Fruit fly (Drosophila melanogaster): ENCODE measurements around the gene Vha68-2.

Gene Vha68-2

DNA sequence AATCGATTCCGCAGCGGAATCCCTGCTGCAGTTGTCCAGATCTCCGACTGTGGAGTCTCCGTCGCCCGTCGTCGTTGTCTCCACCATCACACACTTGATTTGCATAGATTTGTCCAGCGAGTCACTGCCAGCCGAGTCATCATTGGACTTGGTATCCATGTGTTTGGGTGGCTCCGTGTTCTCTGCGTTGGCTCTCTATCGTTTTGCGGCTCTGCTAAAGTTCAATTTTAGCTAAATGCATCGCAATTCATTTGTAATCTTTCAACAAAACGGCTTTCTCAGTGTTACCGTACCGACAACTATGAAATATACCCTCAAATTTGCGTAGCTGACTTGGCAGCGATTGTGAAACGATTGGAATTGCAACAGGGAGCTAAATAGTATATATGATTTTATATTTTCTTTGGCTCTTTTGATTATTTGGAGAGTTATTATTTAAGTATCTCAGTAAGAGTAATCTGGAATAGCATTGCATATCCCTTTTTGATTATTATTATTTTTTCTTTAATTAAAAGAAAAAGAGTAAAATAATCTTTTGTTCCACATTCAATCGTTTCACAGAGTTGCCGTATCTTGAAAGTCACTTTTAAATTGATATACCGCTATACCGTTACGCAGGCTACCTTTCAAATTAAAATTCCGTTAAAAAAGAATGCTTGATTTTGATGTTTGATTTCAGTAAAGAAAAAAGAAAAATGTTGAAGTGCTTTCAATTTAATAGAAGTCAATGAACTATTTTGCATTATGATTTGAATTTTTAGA is 47.1 kb downstream of the Vha68-2 start, which contains the start of gene CG9933 (continued):
- TF ChIP-seq phol (tag; optimal IDR thresholded peaks at IDR 0.05) (peak; percentile 22), fd64A (GFP tag; optimal IDR thresholded peaks at IDR 0.05) (no peak), Fer1 (GFP tag; optimal IDR thresholded peaks at IDR 0.05) (no peak), pb (GFP tag; optimal IDR thresholded peaks at IDR 0.05) (no peak), CG11695 (GFP tag; IDR thresholded peaks at IDR 0.05) (no peak), Nf-YB (GFP tag; optimal IDR thresholded peaks at IDR 0.05) (no peak), pho (GFP tag; optimal IDR thresholded peaks at IDR 0.05) (no peak), kay (GFP tag; optimal IDR thresholded peaks at IDR 0.05) (no peak), her (GFP tag; optimal IDR thresholded peaks at IDR 0.05) (no peak), CG10543 (GFP tag; optimal IDR thresholded peaks at IDR 0.05) (no peak), MBD-R2 (GFP tag; IDR thresholded peaks at IDR 0.05) (peak; percentile 45; the same call in 1 of the 2 replicates), Dip3 (GFP tag; optimal IDR thresholded peaks at IDR 0.05) (no peak), tio (GFP tag; optimal IDR thresholded peaks at IDR 0.05) (no peak), sima (GFP tag; optimal IDR thresholded peaks at IDR 0.05) (no peak), Nf-YC (tag; optimal IDR thresholded peaks at IDR 0.05) (peak; percentile 13), gfzf (GFP tag; optimal IDR thresholded peaks at IDR 0.05) (peak; percentile 71), CG11247 (GFP tag; IDR thresholded peaks at IDR 0.05) (no peak), CG10462 (GFP tag; optimal IDR thresholded peaks at IDR 0.05) (peak; percentile 60), pum (GFP tag; optimal IDR thresholded peaks at IDR 0.05) (no peak), crp (GFP tag; optimal IDR thresholded peaks at IDR 0.05) (no peak), ac (GFP tag; optimal IDR thresholded peaks at IDR 0.05) (no peak), Max (GFP tag; optimal IDR thresholded peaks at IDR 0.05) (no peak), zfh2 (GFP tag; optimal IDR thresholded peaks at IDR 0.05) (no peak), klu (GFP tag; IDR thresholded peaks at IDR 0.05) (no peak), shn (GFP tag; optimal IDR thresholded peaks at IDR 0.05) (no peak), CG32532 (GFP tag; IDR thresholded peaks at IDR 0.05) (no peak), Lhr (GFP tag; optimal IDR thresholded peaks at IDR 0.05) (peak; percentile 47), CG4404 (GFP tag; IDR thresholded peaks at IDR 0.05) (no peak), Ets97D (GFP tag; optimal IDR thresholded peaks at IDR 0.05) (peak; percentile 9), Ssrp (tag; optimal IDR thresholded peaks at IDR 0.05) (no peak), ab (GFP tag; optimal IDR thresholded peaks at IDR 0.05) (no peak), trem (tag; optimal IDR thresholded peaks at IDR 0.05) (peak; percentile 52), tll (GFP tag; optimal IDR thresholded peaks at IDR 0.05) (peak in 1 of 2 experiments; percentile 40), nmo (GFP tag; optimal IDR thresholded peaks at IDR 0.05) (peak; percentile 51), eyg (GFP tag; optimal IDR thresholded peaks at IDR 0.05) (no peak), Bteb2 (GFP tag; optimal IDR thresholded peaks at IDR 0.05) (no peak), ATbp (GFP tag; optimal IDR thresholded peaks at IDR 0.05) (no peak), pita (GFP tag; optimal IDR thresholded peaks at IDR 0.05) (no peak), sens (GFP tag) (no peak), H15 (GFP tag; IDR thresholded peaks at IDR 0.05) (no peak), E2f2 (GFP tag; IDR thresholded peaks at IDR 0.05) (peak; percentile 64), pfk (GFP tag; optimal IDR thresholded peaks at IDR 0.05) (peak; percentile 93), Hmx (GFP tag; optimal IDR thresholded peaks at IDR 0.05) (no peak), CG11504 (tag; optimal IDR thresholded peaks at IDR 0.05) (no peak), CG10209 (GFP tag; optimal IDR thresholded peaks at IDR 0.05) (no peak), CG2889 (GFP tag; IDR thresholded peaks at IDR 0.05) (no peak), crc (GFP tag; optimal IDR thresholded peaks at IDR 0.05) (no peak), NC2β (GFP tag; optimal IDR thresholded peaks at IDR 0.05) (no peak), bbx (GFP tag; IDR thresholded peaks at IDR 0.05; ENCODE audit: partially characterized antibody) (no peak), C15 (GFP tag; IDR thresholded peaks at IDR 0.05) (no peak)

Data from whole organism, embryonic.